Fruit fly (Drosophila melanogaster) whole organism, embryonic: ENCODE results near the gene CG10702.

Experiments used
- Atf6 ChIP-seq: fragments of 200-800 bp; sonication (Bioruptor generic); IDR thresholded peaks from 2 replicates; pipeline ENCODE4 v1.3.6; 2022; ENCODE audit warnings: missing biosample characterization, missing genetic modification characterization
- Awh ChIP-seq: fragments of 200-800 bp; sonication (Bioruptor generic); IDR thresholded peaks from 2 replicates; pipeline ENCODE4, ENCODE4 v1.3.6; 2022; ENCODE audit warnings: missing biosample characterization, missing genetic modification characterization
- CG12155 ChIP-seq: fragments of 200-800 bp; sonication (Bioruptor generic); optimal IDR thresholded peaks from 3 replicates; lab custom pipeline; 2016; ENCODE audit warnings: missing biosample characterization, missing genetic modification characterization
- CG13123 ChIP-seq: fragments of 200-800 bp; sonication (Bioruptor generic); optimal IDR thresholded peaks from 2 replicates; lab custom pipeline; 2016; ENCODE audit warnings: missing biosample characterization, missing genetic modification characterization
- CG13424 ChIP-seq: fragments of 200-800 bp; sonication (Bioruptor generic); optimal IDR thresholded peaks from 2 replicates; lab custom pipeline; 2019; ENCODE audit warnings: missing biosample characterization, mild to moderate bottlenecking, missing genetic modification characterization, moderate library complexity
- CG15073 ChIP-seq: fragments of 200-800 bp; sonication (Bioruptor generic); optimal IDR thresholded peaks from 2 replicates; lab custom pipeline; 2016; ENCODE audit warnings: missing biosample characterization, missing genetic modification characterization
- CG15514 ChIP-seq: fragments of 200-800 bp; sonication (Bioruptor generic); optimal IDR thresholded peaks from 3 replicates; lab custom pipeline; 2017; ENCODE audit warnings: missing biosample characterization, missing genetic modification characterization, mild to moderate bottlenecking, moderate library complexity, missing genetic modification reagents
- CG15601 ChIP-seq: fragments of 200-800 bp; sonication (Bioruptor generic); optimal IDR thresholded peaks from 3 replicates; lab custom pipeline; 2019; ENCODE audit warnings: missing biosample characterization, mild to moderate bottlenecking, missing genetic modification characterization, moderate library complexity
- CG16813 ChIP-seq: fragments of 200-800 bp; sonication (Bioruptor generic); IDR thresholded peaks from 3 replicates; pipeline ENCODE4 v1.3.6; 2022; ENCODE audit warnings: missing biosample characterization, missing genetic modification characterization; ENCODE audit not compliant: partially characterized antibody
- CG1792 ChIP-seq: fragments of 200-800 bp; sonication (Bioruptor generic); optimal IDR thresholded peaks from 2 replicates; lab custom pipeline; 2016; ENCODE audit warnings: missing biosample characterization, missing genetic modification characterization
- CG2199 ChIP-seq: fragments of 200-800 bp; sonication (Bioruptor generic); IDR thresholded peaks from 3 replicates; pipeline ENCODE4 v1.3.6; 2022; ENCODE audit warnings: missing biosample characterization, missing genetic modification characterization
- CG2889 ChIP-seq: fragments of 200-800 bp; sonication (Bioruptor generic); IDR thresholded peaks from 3 replicates; pipeline ENCODE4 v1.3.6; 2022; ENCODE audit warnings: missing biosample characterization, missing genetic modification characterization
- CG30020 ChIP-seq: fragments of 200-800 bp; optimal IDR thresholded peaks from 2 replicates; lab custom pipeline; 2019; ENCODE audit warnings: missing biosample characterization, mild to moderate bottlenecking, missing genetic modification characterization, moderate library complexity
- CG42726 ChIP-seq: fragments of 200-800 bp; sonication (Bioruptor generic); IDR thresholded peaks from 2 replicates; pipeline ENCODE4 v1.3.6; 2022; ENCODE audit warnings: missing biosample characterization, missing genetic modification characterization; ENCODE audit not compliant: partially characterized antibody
- CG4617 ChIP-seq: fragments of 200-800 bp; sonication (Bioruptor generic); optimal IDR thresholded peaks from 3 replicates; lab custom pipeline; 2016; ENCODE audit warnings: missing biosample characterization, missing genetic modification characterization, borderline replicate concordance
- CG6272 ChIP-seq: fragments of 200-800 bp; sonication (Bioruptor generic); IDR thresholded peaks from 2 replicates; pipeline ENCODE4 v1.3.6; 2022; ENCODE audit warnings: missing biosample characterization, missing genetic modification characterization
- CG8478 ChIP-seq: fragments of >200 bp; optimal IDR thresholded peaks from 2 replicates; lab custom pipeline; 2018
- CG9797 ChIP-seq: fragments of 200-800 bp; sonication (Bioruptor generic); optimal IDR thresholded peaks from 3 replicates; lab custom pipeline; 2018; ENCODE audit warnings: missing biosample characterization, mild to moderate bottlenecking, missing genetic modification characterization
- CTCF ChIP-seq: fragments of 200-800 bp; sonication (Bioruptor generic); optimal IDR thresholded peaks from 2 replicates; lab custom pipeline; 2017; ENCODE audit warnings: missing biosample characterization, mild to moderate bottlenecking, missing genetic modification characterization, moderate library complexity
- CkIIα-i1 ChIP-seq: fragments of 200-800 bp; sonication (Bioruptor generic); IDR thresholded peaks from 2 replicates; pipeline ENCODE4 v1.3.6; 2022; ENCODE audit warnings: missing biosample characterization, missing genetic modification characterization
- CrebB ChIP-seq: fragments of 200-800 bp; sonication (Bioruptor generic); optimal IDR thresholded peaks from 3 replicates; lab custom pipeline; 2018; ENCODE audit warnings: missing biosample characterization, mild to moderate bottlenecking, missing genetic modification characterization
- D19B ChIP-seq: fragments of 200-800 bp; sonication (Bioruptor generic); optimal IDR thresholded peaks from 2 replicates; lab custom pipeline; 2017; ENCODE audit warnings: missing biosample characterization, mild to moderate bottlenecking, missing genetic modification characterization
- E2f1 ChIP-seq: fragments of 200-800 bp; sonication (Bioruptor generic); IDR thresholded peaks from 2 replicates; pipeline ENCODE4 v1.3.6; 2022; ENCODE audit warnings: missing biosample characterization, missing genetic modification characterization
- H15 ChIP-seq: fragments of 200-800 bp; sonication (Bioruptor generic); IDR thresholded peaks from 3 replicates; pipeline ENCODE4 v1.3.6; 2022; ENCODE audit warnings: missing biosample characterization, missing genetic modification characterization
- HHEX ChIP-seq: fragments of 200-800 bp; sonication (Bioruptor generic); optimal IDR thresholded peaks from 3 replicates; lab custom pipeline; 2017; ENCODE audit warnings: missing biosample characterization, mild to moderate bottlenecking, missing genetic modification characterization, missing genetic modification reagents
- Max ChIP-seq: fragments of 200-800 bp; sonication (Bioruptor generic); optimal IDR thresholded peaks from 2 replicates; lab custom pipeline; 2016; ENCODE audit warnings: missing biosample characterization, mild to moderate bottlenecking, missing genetic modification characterization
- NFAT ChIP-seq: fragments of 200-800 bp; sonication (Bioruptor generic); IDR thresholded peaks from 2 replicates; pipeline ENCODE4 v1.3.6; 2022; ENCODE audit warnings: missing biosample characterization, missing genetic modification characterization
- Nf-YC ChIP-seq: fragments of 200-800 bp; optimal IDR thresholded peaks from 3 replicates; lab custom pipeline; 2019; ENCODE audit warnings: missing biosample characterization, mild to moderate bottlenecking, missing genetic modification characterization, moderate library complexity
- Sry-β ChIP-seq: fragments of 200-800 bp; sonication (Bioruptor generic); optimal IDR thresholded peaks from 2 replicates; lab custom pipeline; 2018; ENCODE audit warnings: missing biosample characterization, mild to moderate bottlenecking, missing genetic modification characterization, moderate library complexity
- cg ChIP-seq: fragments of 200-800 bp; sonication (Bioruptor generic); optimal IDR thresholded peaks from 3 replicates; lab custom pipeline; 2019; ENCODE audit warnings: missing biosample characterization, mild to moderate bottlenecking, missing genetic modification characterization, moderate library complexity
- chn ChIP-seq: fragments of 200-800 bp; sonication (Bioruptor generic); optimal IDR thresholded peaks from 2 replicates; lab custom pipeline; 2016; ENCODE audit warnings: missing biosample characterization, missing genetic modification characterization
- corto ChIP-seq: fragments of 200-800 bp; sonication (Bioruptor generic); optimal IDR thresholded peaks from 2 replicates; lab custom pipeline; 2016; ENCODE audit warnings: missing biosample characterization, mild to moderate bottlenecking, missing genetic modification characterization, moderate library complexity
- crol ChIP-seq: fragments of 200-800 bp; sonication (Bioruptor generic); IDR thresholded peaks from 2 replicates; pipeline ENCODE4 v1.3.6; 2022; ENCODE audit warnings: missing biosample characterization, missing genetic modification characterization
- gfzf ChIP-seq: fragments of 200-800 bp; sonication (Bioruptor generic); optimal IDR thresholded peaks from 2 replicates; lab custom pipeline; 2016; ENCODE audit warnings: missing biosample characterization, mild to moderate bottlenecking, missing genetic modification characterization, moderate library complexity
- gro ChIP-seq: fragments of 200-800 bp; sonication (Bioruptor generic); optimal IDR thresholded peaks from 2 replicates; lab custom pipeline; 2016; ENCODE audit warnings: missing biosample characterization, missing genetic modification characterization
- hkb ChIP-seq, 2 experiments: fragments of 200-800 bp in 1 of 2; fragments of >200 bp in 1 of 2; sonication (Bioruptor generic) in 1 of 2; IDR thresholded peaks in 1 of 2; optimal IDR thresholded peaks in 1 of 2; 2 replicates each; pipeline versions ENCODE4 v1.3.6 to Lab custom; 2017 to 2022; ENCODE audit warnings: missing biosample characterization in 1 of 2, missing genetic modification characterization in 1 of 2
- inv ChIP-seq: fragments of 200-800 bp; sonication (Bioruptor generic); IDR thresholded peaks from 2 replicates; pipeline ENCODE4 v1.3.6; 2022; ENCODE audit warnings: missing biosample characterization, missing genetic modification characterization; ENCODE audit not compliant: partially characterized antibody
- lilli ChIP-seq: fragments of 200-800 bp; sonication (Bioruptor generic); optimal IDR thresholded peaks from 3 replicates; lab custom pipeline; 2016; ENCODE audit warnings: missing biosample characterization, missing genetic modification characterization
- nom ChIP-seq: fragments of 200-800 bp; sonication (Bioruptor generic); optimal IDR thresholded peaks from 2 replicates; lab custom pipeline; 2017; ENCODE audit warnings: missing biosample characterization, missing genetic modification characterization, mild to moderate bottlenecking, moderate library complexity, missing genetic modification reagents
- schlank ChIP-seq: fragments of 200-800 bp; sonication (Bioruptor generic); optimal IDR thresholded peaks from 2 replicates; lab custom pipeline; 2018; ENCODE audit warnings: missing biosample characterization, mild to moderate bottlenecking, missing genetic modification characterization
- sens ChIP-seq: fragments of 200-800 bp; sonication (Bioruptor generic); peaks from one replicate; lab custom pipeline; 2016; ENCODE audit warnings: missing biosample characterization, missing genetic modification characterization
- slbo ChIP-seq: fragments of 200-800 bp; sonication (Bioruptor generic); IDR thresholded peaks from 2 replicates; pipeline ENCODE4 v1.3.6; 2022; ENCODE audit warnings: missing biosample characterization, missing genetic modification characterization
- stwl ChIP-seq: fragments of 200-800 bp; sonication (Bioruptor generic); optimal IDR thresholded peaks from 3 replicates; lab custom pipeline; 2018; ENCODE audit warnings: missing biosample characterization, mild to moderate bottlenecking, missing genetic modification characterization, moderate library complexity
- usp ChIP-seq: fragments of >200 bp; optimal IDR thresholded peaks from 2 replicates; lab custom pipeline; 2017; ENCODE audit warnings: missing biosample characterization, missing genetic modification characterization
- z ChIP-seq: fragments of 200-800 bp; sonication (Bioruptor generic); IDR thresholded peaks from 3 replicates; pipeline ENCODE4 v1.3.6; 2022; ENCODE audit warnings: missing biosample characterization, missing genetic modification characterization
- zen ChIP-seq: fragments of 200-800 bp; sonication (Bioruptor generic); optimal IDR thresholded peaks from 3 replicates; lab custom pipeline; 2018; ENCODE audit warnings: missing biosample characterization, mild to moderate bottlenecking, missing genetic modification characterization, moderate library complexity
- zen2 ChIP-seq: fragments of 200-800 bp; sonication (Bioruptor generic); IDR thresholded peaks from 3 replicates; pipeline ENCODE4 v1.3.6; 2022; ENCODE audit warnings: missing biosample characterization, missing genetic modification characterization; ENCODE audit not compliant: partially characterized antibody
- zf30C ChIP-seq: fragments of 200-800 bp; sonication (Bioruptor generic); optimal IDR thresholded peaks from 3 replicates; lab custom pipeline; 2018; ENCODE audit warnings: missing biosample characterization, mild to moderate bottlenecking, missing genetic modification characterization

CG10702 gene

DNA sequence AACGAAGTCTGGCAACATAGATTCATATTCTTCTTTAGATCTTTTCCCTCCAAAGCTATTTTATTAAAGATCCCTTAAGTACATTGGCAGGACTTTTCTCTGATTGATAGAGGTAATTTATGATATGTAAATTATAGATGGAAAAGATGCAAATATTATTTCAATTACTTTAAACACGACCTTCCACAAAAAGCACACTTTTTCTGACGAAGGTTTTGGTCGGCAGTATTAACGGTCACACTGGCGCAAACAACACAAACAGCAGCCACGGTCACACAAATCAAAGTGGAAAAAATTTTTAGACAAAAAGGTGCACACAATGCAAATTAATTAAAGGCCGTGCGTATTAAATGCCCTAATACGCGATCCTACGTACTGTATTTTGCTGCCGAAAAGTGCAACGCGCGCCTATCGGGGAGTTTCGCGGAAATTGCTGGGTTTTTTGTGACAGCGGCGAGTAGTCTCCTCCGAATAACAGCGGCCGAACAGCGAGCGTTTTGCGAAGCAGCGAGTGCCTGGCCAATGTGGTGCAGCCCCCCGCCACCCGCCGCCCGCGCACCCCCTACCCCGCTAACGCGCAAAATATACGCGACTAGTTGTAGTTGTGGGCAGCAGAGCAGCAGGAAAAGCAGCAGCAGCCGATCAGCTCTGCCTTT, 15.7 kb downstream of the CG10702 start, which contains the start of gene CG10492 (continued):
- TF ChIP-seq Nf-YC (tag; lab: Kevin White, UChicago) (peak; percentile 44), CG2199 (GFP tag; lab: Robert Waterston, UW) (0 out of 3 replicates have a peak, but pooled peaks have one; percentile 15), zen2 (GFP tag; lab: Robert Waterston, UW) (no peak), CG16813 (peak; percentile 46; the same call in 2 of the 3 replicates), CG4617 (GFP tag; lab: Kevin White, UChicago) (peak; percentile 92), CG9797 (GFP tag; lab: Kevin White, UChicago) (peak; percentile 92), Atf6 (GFP tag; lab: Robert Waterston, UW) (no peak), CG42726 (GFP tag; lab: Robert Waterston, UW) (0 out of 2 replicates have a peak, but pooled peaks have one; percentile 21), hkb (optimal IDR thresholded peaks at IDR 0.05; lab: Kevin White, UChicago) (peak; percentile 73), hkb (GFP tag; IDR thresholded peaks at IDR 0.05; lab: Robert Waterston, UW) (no peak), zen (tag; lab: Kevin White, UChicago) (peak; percentile 14), CrebB (peak; percentile 36), Max (GFP tag; lab: Kevin White, UChicago) (peak; percentile 32), sens (GFP tag; lab: Kevin White, UChicago) (peak; percentile 29), NFAT (GFP tag; lab: Robert Waterston, UW) (peak; percentile 52), CG30020 (tag; lab: Kevin White, UChicago) (peak; percentile 49), schlank (tag; lab: Kevin White, UChicago) (no peak), stwl (tag; lab: Kevin White, UChicago) (peak; percentile 51), crol (GFP tag; lab: Robert Waterston, UW) (peak; percentile 100)

DNA sequence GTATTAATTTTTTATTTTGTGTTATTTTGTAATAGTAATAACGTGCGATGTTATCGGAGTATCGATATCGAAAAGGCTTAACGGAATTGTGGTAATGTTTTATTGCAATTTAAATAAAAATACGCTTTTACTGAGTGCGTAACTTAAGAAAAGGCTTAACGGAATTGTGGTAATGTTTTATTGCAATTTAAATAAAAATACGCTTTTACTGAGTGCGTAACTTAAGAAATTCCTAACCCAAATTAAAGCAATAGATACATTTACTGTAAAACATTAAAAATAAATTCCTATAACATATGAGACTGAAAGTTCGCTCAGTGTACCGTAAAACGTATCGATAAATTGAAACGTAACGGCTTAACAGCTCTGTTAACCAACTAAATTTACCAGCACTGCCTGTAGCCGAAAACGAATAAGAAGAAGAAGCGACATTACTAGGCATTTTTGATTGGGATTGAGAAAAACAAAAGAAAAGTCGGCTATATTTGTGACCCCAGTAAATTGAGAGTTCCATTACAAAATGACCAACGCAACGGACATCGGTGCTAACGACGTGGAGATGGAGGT, 18.0 kb downstream of the CG10702 start, which contains the start of gene Rpn3:
TSS of gene Rpn3 (plus strand) at position 257 of the 567 bp plus-strand sequence.
- peak; percentile 56 for TF ChIP-seq HHEX (GFP tag; lab: Kevin White, UChicago)
- TF ChIP-seq CG2889 (GFP tag; lab: Robert Waterston, UW), result peak; percentile 82
- peak; percentile 85 for TF ChIP-seq Awh (GFP tag; lab: Robert Waterston, UW)
- TF ChIP-seq Sry-β (GFP tag; lab: Kevin White, UChicago), result peak; percentile 29
- TF ChIP-seq CG12155, result peak; percentile 84
- TF ChIP-seq z, result no peak
- no peak for TF ChIP-seq usp (GFP tag; lab: Kevin White, UChicago)
- TF ChIP-seq CkIIα-i1 (GFP tag; lab: Robert Waterston, UW), result no peak
- no peak for TF ChIP-seq CG8478 (lab: Kevin White, UChicago)
- peak; percentile 67 for TF ChIP-seq CG15514 (GFP tag; lab: Kevin White, UChicago)
- peak; percentile 68 for TF ChIP-seq CG13123 (GFP tag; lab: Kevin White, UChicago)
- peak; percentile 77 for TF ChIP-seq chn (GFP tag; lab: Kevin White, UChicago)
- TF ChIP-seq gro (GFP tag; lab: Kevin White, UChicago), result peak; percentile 47
- TF ChIP-seq cg (GFP tag; lab: Kevin White, UChicago), result no peak
- TF ChIP-seq lilli, result peak; percentile 91
- no peak for TF ChIP-seq corto (GFP tag; lab: Kevin White, UChicago)
- peak; percentile 79 for TF ChIP-seq CG6272 (GFP tag; lab: Robert Waterston, UW)
- TF ChIP-seq D19B (GFP tag; lab: Kevin White, UChicago), result no peak
- TF ChIP-seq inv (GFP tag; lab: Robert Waterston, UW), result peak; percentile 49
- TF ChIP-seq CTCF (GFP tag; lab: Kevin White, UChicago), result no peak
- TF ChIP-seq CG1792, result peak; percentile 45
- TF ChIP-seq zf30C (GFP tag; lab: Kevin White, UChicago), result peak; percentile 96
- TF ChIP-seq gfzf (GFP tag; lab: Kevin White, UChicago), result no peak
- TF ChIP-seq H15, result peak; percentile 87
- peak; percentile 85 for TF ChIP-seq E2f1 (GFP tag; lab: Robert Waterston, UW)
- peak; percentile 22 for TF ChIP-seq nom (GFP tag; lab: Kevin White, UChicago)
- peak; percentile 90 for TF ChIP-seq slbo (GFP tag; lab: Robert Waterston, UW)
- TF ChIP-seq CG15601, result peak; percentile 51
- TF ChIP-seq CG15073, result peak; percentile 46
- peak; percentile 82 for TF ChIP-seq CG13424 (tag; lab: Kevin White, UChicago)
